Fruit fly (Drosophila melanogaster) S2 (cell line): ENCODE data around the gene CG9389.

ENCODE experiments used
- CG8478 ChIP-seq: fragments of >200 bp; optimal IDR thresholded peaks from 2 replicates; lab custom pipeline; 2018
- CTCF ChIP-seq, 2 experiments: fragments of >200 bp; optimal IDR thresholded peaks; 2 replicates each; lab custom pipeline; 2018

dm6 chr3L:21267862-21268385 lies 2.5 kb downstream of the CG9389 start, which contains the start of gene CG9391:
- TF ChIP-seq CTCF (optimal IDR thresholded peaks at IDR 0.05; lab: Kevin White, UChicago) = no peak
- no peak for TF ChIP-seq CG8478 (lab: Kevin White, UChicago)
